Fruit fly (Drosophila melanogaster) whole organism, embryonic: ENCODE data around the gene fwd.

Experiments
- Ada2b ChIP-seq: fragments of 200-800 bp; sonication (Bioruptor generic); IDR thresholded peaks from 2 replicates; pipeline ENCODE4 v1.3.6; 2022; ENCODE audit warnings: missing biosample characterization, missing genetic modification characterization
- B-H1 ChIP-seq: fragments of 200-800 bp; sonication (Bioruptor generic); IDR thresholded peaks from 3 replicates; pipeline ENCODE4 v1.3.6; 2022; ENCODE audit warnings: missing biosample characterization, missing genetic modification characterization
- Bgb ChIP-seq: fragments of 200-800 bp; sonication (Bioruptor generic); IDR thresholded peaks from 2 replicates; pipeline ENCODE4 v1.3.6; 2022; ENCODE audit warnings: missing biosample characterization, missing genetic modification characterization; ENCODE audit not compliant: partially characterized antibody
- Blimp-1 ChIP-seq: fragments of 200-800 bp; sonication (Bioruptor generic); optimal IDR thresholded peaks from 3 replicates; lab custom pipeline; 2018; ENCODE audit warnings: missing biosample characterization, missing genetic modification characterization, mild to moderate bottlenecking, moderate library complexity, missing genetic modification reagents
- CG10462 ChIP-seq: fragments of 200-800 bp; sonication (Bioruptor generic); optimal IDR thresholded peaks from 2 replicates; lab custom pipeline; 2016; ENCODE audit warnings: missing biosample characterization, missing genetic modification characterization
- CG10979 ChIP-seq: fragments of 200-800 bp; sonication (Bioruptor generic); optimal IDR thresholded peaks from 2 replicates; lab custom pipeline; 2018; ENCODE audit warnings: missing biosample characterization, mild to moderate bottlenecking, missing genetic modification characterization, moderate library complexity
- CG11085 ChIP-seq: fragments of 200-800 bp; sonication (Bioruptor generic); IDR thresholded peaks from 2 replicates; pipeline ENCODE4 v1.3.6; 2022; ENCODE audit warnings: missing biosample characterization, missing genetic modification characterization
- CG11247 ChIP-seq: fragments of 200-800 bp; sonication (Bioruptor generic); IDR thresholded peaks from 2 replicates; pipeline ENCODE4 v1.3.6; 2022; ENCODE audit warnings: missing biosample characterization, missing genetic modification characterization
- CG11398 ChIP-seq: fragments of 200-800 bp; sonication (Bioruptor generic); optimal IDR thresholded peaks from 2 replicates; lab custom pipeline; 2016; ENCODE audit warnings: missing biosample characterization, missing genetic modification characterization
- CG15696 ChIP-seq: fragments of 200-800 bp; sonication (Bioruptor generic); optimal IDR thresholded peaks from 2 replicates; lab custom pipeline; 2019; ENCODE audit warnings: missing biosample characterization, mild to moderate bottlenecking, missing genetic modification characterization, moderate library complexity
- CG16815 ChIP-seq: fragments of 200-800 bp; sonication (Bioruptor generic); optimal IDR thresholded peaks from 3 replicates; lab custom pipeline; 2017; ENCODE audit warnings: missing biosample characterization, mild to moderate bottlenecking, missing genetic modification characterization
- CG17385 ChIP-seq: fragments of 200-800 bp; sonication (Bioruptor generic); optimal IDR thresholded peaks from 3 replicates; lab custom pipeline; 2018; ENCODE audit warnings: missing biosample characterization, mild to moderate bottlenecking, missing genetic modification characterization
- CG18262 ChIP-seq: fragments of 200-800 bp; optimal IDR thresholded peaks from 3 replicates; lab custom pipeline; 2019; ENCODE audit warnings: missing biosample characterization, mild to moderate bottlenecking, missing genetic modification characterization, moderate library complexity
- CG1832 ChIP-seq: fragments of 200-800 bp; sonication (Bioruptor generic); optimal IDR thresholded peaks from 2 replicates; lab custom pipeline; 2017; ENCODE audit warnings: missing biosample characterization, mild to moderate bottlenecking, missing genetic modification characterization, inconsistent platforms
- CG2116 ChIP-seq: fragments of 200-800 bp; sonication (Bioruptor generic); optimal IDR thresholded peaks from 3 replicates; lab custom pipeline; 2018; ENCODE audit warnings: missing biosample characterization, mild to moderate bottlenecking, missing genetic modification characterization
- CG3163 ChIP-seq: fragments of 200-800 bp; sonication (Bioruptor generic); optimal IDR thresholded peaks from 3 replicates; lab custom pipeline; 2016; ENCODE audit warnings: missing biosample characterization, missing genetic modification characterization
- CG34422 ChIP-seq: fragments of 200-800 bp; sonication (Bioruptor generic); IDR thresholded peaks from 3 replicates; pipeline ENCODE4 v1.3.6; 2022; ENCODE audit warnings: missing biosample characterization, missing genetic modification characterization
- CG7357 ChIP-seq: fragments of 200-800 bp; sonication (Bioruptor generic); IDR thresholded peaks from 3 replicates; pipeline ENCODE4 v1.3.6; 2022; ENCODE audit warnings: missing biosample characterization, missing genetic modification characterization
- CG8765 ChIP-seq: fragments of 200-800 bp; sonication (Bioruptor generic); IDR thresholded peaks from 2 replicates; pipeline ENCODE4 v1.3.6; 2022; ENCODE audit warnings: missing biosample characterization, missing genetic modification characterization
- E2f1 ChIP-seq: fragments of 200-800 bp; sonication (Bioruptor generic); IDR thresholded peaks from 2 replicates; pipeline ENCODE4 v1.3.6; 2022; ENCODE audit warnings: missing biosample characterization, missing genetic modification characterization
- Gug ChIP-seq: fragments of 200-800 bp; sonication (Bioruptor generic); IDR thresholded peaks from 4 replicates; pipeline ENCODE4 v1.3.6; 2022; ENCODE audit warnings: missing biosample characterization, missing genetic modification characterization
- MESR4 ChIP-seq: fragments of 200-800 bp; sonication (Bioruptor generic); optimal IDR thresholded peaks from 2 replicates; lab custom pipeline; 2018; ENCODE audit warnings: missing biosample characterization, mild to moderate bottlenecking, missing genetic modification characterization, moderate library complexity
- Med ChIP-seq: fragments of 200-800 bp; sonication (Bioruptor generic); peaks from one replicate; lab custom pipeline; 2016; ENCODE audit warnings: missing biosample characterization, missing genetic modification characterization, mild to moderate bottlenecking, inconsistent platforms, moderate library complexity
- NFAT ChIP-seq: fragments of 200-800 bp; sonication (Bioruptor generic); IDR thresholded peaks from 2 replicates; pipeline ENCODE4 v1.3.6; 2022; ENCODE audit warnings: missing biosample characterization, missing genetic modification characterization
- Neu2 ChIP-seq: fragments of 200-800 bp; sonication (Bioruptor generic); optimal IDR thresholded peaks from 3 replicates; lab custom pipeline; 2016; ENCODE audit warnings: missing biosample characterization, missing genetic modification characterization, borderline replicate concordance
- Opbp ChIP-seq: fragments of 200-800 bp; sonication (Bioruptor generic); IDR thresholded peaks from 3 replicates; pipeline ENCODE4 v1.3.6; 2022; ENCODE audit warnings: missing biosample characterization, missing genetic modification characterization; ENCODE audit not compliant: partially characterized antibody
- amos ChIP-seq: fragments of 200-800 bp; sonication (Bioruptor generic); IDR thresholded peaks from 2 replicates; pipeline ENCODE4 v1.3.6; 2022; ENCODE audit warnings: missing biosample characterization, missing genetic modification characterization; ENCODE audit not compliant: partially characterized antibody
- ase ChIP-seq: fragments of 200-800 bp; sonication (Bioruptor generic); IDR thresholded peaks from 3 replicates; pipeline ENCODE4 v1.3.6; 2022; ENCODE audit warnings: missing biosample characterization, missing genetic modification characterization
- bab2 ChIP-seq: fragments of 200-800 bp; sonication (Bioruptor generic); optimal IDR thresholded peaks from 2 replicates; lab custom pipeline; 2016; ENCODE audit warnings: missing biosample characterization, missing genetic modification characterization
- bigmax ChIP-seq: fragments of 200-800 bp; sonication (Bioruptor generic); optimal IDR thresholded peaks from 2 replicates; lab custom pipeline; 2018; ENCODE audit warnings: missing biosample characterization, mild to moderate bottlenecking, missing genetic modification characterization
- cwo ChIP-seq: fragments of 200-800 bp; sonication (Bioruptor generic); optimal IDR thresholded peaks from 3 replicates; lab custom pipeline; 2017; ENCODE audit warnings: missing biosample characterization, missing genetic modification characterization, mild to moderate bottlenecking, moderate library complexity, missing genetic modification reagents
- ewg ChIP-seq: fragments of 200-800 bp; sonication (Bioruptor generic); optimal IDR thresholded peaks from 3 replicates; lab custom pipeline; 2017; ENCODE audit warnings: mild to moderate bottlenecking, missing biosample characterization, missing genetic modification reagents, missing genetic modification characterization
- fu2 ChIP-seq: fragments of 200-800 bp; sonication (Bioruptor generic); optimal IDR thresholded peaks from 2 replicates; lab custom pipeline; 2016; ENCODE audit warnings: missing biosample characterization, missing genetic modification characterization
- gcm2 ChIP-seq: fragments of 200-800 bp; sonication (Bioruptor generic); optimal IDR thresholded peaks from 2 replicates; lab custom pipeline; 2016; ENCODE audit warnings: missing biosample characterization, missing genetic modification characterization
- jing ChIP-seq: fragments of 200-800 bp; sonication (Bioruptor generic); optimal IDR thresholded peaks from 2 replicates; lab custom pipeline; 2018; ENCODE audit warnings: missing biosample characterization, mild to moderate bottlenecking, missing genetic modification characterization
- nau ChIP-seq: fragments of 200-800 bp; sonication (Bioruptor generic); optimal IDR thresholded peaks from 3 replicates; lab custom pipeline; 2017; ENCODE audit warnings: missing biosample characterization, mild to moderate bottlenecking, missing genetic modification characterization, missing genetic modification reagents
- pho ChIP-seq: fragments of 200-800 bp; sonication (Bioruptor generic); optimal IDR thresholded peaks from 2 replicates; lab custom pipeline; 2016; ENCODE audit warnings: missing biosample characterization, missing genetic modification characterization
- pum ChIP-seq: fragments of 200-800 bp; sonication (Bioruptor generic); optimal IDR thresholded peaks from 2 replicates; lab custom pipeline; 2016; ENCODE audit warnings: missing biosample characterization, missing genetic modification characterization
- run ChIP-seq: fragments of 200-800 bp; sonication (Bioruptor generic); optimal IDR thresholded peaks from 3 replicates; lab custom pipeline; 2018; ENCODE audit warnings: missing biosample characterization, mild to moderate bottlenecking, missing genetic modification characterization
- sima ChIP-seq: fragments of 200-800 bp; sonication (Bioruptor generic); optimal IDR thresholded peaks from 2 replicates; lab custom pipeline; 2016; ENCODE audit warnings: missing biosample characterization, missing genetic modification characterization
- sisA ChIP-seq: fragments of 200-800 bp; sonication (Bioruptor generic); IDR thresholded peaks from 2 replicates; pipeline ENCODE4 v1.3.6; 2022; ENCODE audit warnings: missing biosample characterization, missing genetic modification characterization
- sr ChIP-seq: fragments of 200-800 bp; sonication (Bioruptor generic); IDR thresholded peaks from 3 replicates; pipeline ENCODE4 v1.3.6; 2022; ENCODE audit warnings: missing biosample characterization, missing genetic modification characterization
- ssp ChIP-seq: fragments of 200-800 bp; sonication (Bioruptor generic); IDR thresholded peaks from 2 replicates; pipeline ENCODE4 v1.3.6; 2022; ENCODE audit warnings: missing biosample characterization, missing genetic modification characterization
- stwl ChIP-seq: fragments of 200-800 bp; sonication (Bioruptor generic); optimal IDR thresholded peaks from 3 replicates; lab custom pipeline; 2018; ENCODE audit warnings: missing biosample characterization, mild to moderate bottlenecking, missing genetic modification characterization, moderate library complexity
- sug ChIP-seq: fragments of 200-800 bp; optimal IDR thresholded peaks from 2 replicates; lab custom pipeline; 2019; ENCODE audit warnings: missing biosample characterization, mild to moderate bottlenecking, missing genetic modification characterization, moderate library complexity
- ttk ChIP-seq: fragments of 200-800 bp; sonication (Bioruptor generic); IDR thresholded peaks from 2 replicates; pipeline ENCODE4 v2.1.2; 2022; ENCODE audit warnings: missing biosample characterization, missing genetic modification characterization
- twi ChIP-seq: fragments of 200-800 bp; optimal IDR thresholded peaks from 2 replicates; lab custom pipeline; 2019; ENCODE audit warnings: missing biosample characterization, mild to moderate bottlenecking, missing genetic modification characterization, moderate library complexity
- unpg ChIP-seq: fragments of 200-800 bp; sonication (Bioruptor generic); optimal IDR thresholded peaks from 3 replicates; lab custom pipeline; 2018; ENCODE audit warnings: missing biosample characterization, mild to moderate bottlenecking, missing genetic modification characterization, moderate library complexity
- yki ChIP-seq: fragments of >200 bp; optimal IDR thresholded peaks from 3 replicates; lab custom pipeline; 2018

The fwd gene

dm6 chr3L:263500-264377 lies 55.9 kb downstream of the fwd start (continued):
- TF ChIP-seq CG2116 (peak; percentile 37), run (tag; lab: Kevin White, UChicago) (no peak), CG8765 (no peak), pum (no peak), Opbp (GFP tag; lab: Robert Waterston, UW) (peak; percentile 19; the same call in 1 of the 3 replicates), E2f1 (GFP tag; lab: Robert Waterston, UW) (no peak), sr (GFP tag; lab: Robert Waterston, UW) (peak; percentile 41; the same call in 1 of the 3 replicates), CG7357 (GFP tag; lab: Robert Waterston, UW) (no peak), NFAT (GFP tag; lab: Robert Waterston, UW) (no peak; the same call in 1 of the 2 replicates), sug (tag; lab: Kevin White, UChicago) (no peak), ttk (GFP tag; lab: Robert Waterston, UW) (no peak; the same call in 1 of the 2 replicates), pho (GFP tag; lab: Kevin White, UChicago) (no peak), CG10979 (tag; lab: Kevin White, UChicago) (no peak), CG15696 (tag; lab: Kevin White, UChicago) (no peak), jing (GFP tag; lab: Kevin White, UChicago) (no peak), bigmax (GFP tag; lab: Kevin White, UChicago) (peak; percentile 93), ssp (no peak), Bgb (GFP tag; lab: Robert Waterston, UW) (no peak), ewg (GFP tag; lab: Kevin White, UChicago) (peak; percentile 20), nau (GFP tag; lab: Kevin White, UChicago) (no peak), sisA (GFP tag; lab: Robert Waterston, UW) (no peak), fu2 (GFP tag; lab: Kevin White, UChicago) (no peak), CG18262 (no peak), cwo (GFP tag; lab: Kevin White, UChicago) (no peak), CG11247 (GFP tag; lab: Robert Waterston, UW) (no peak), ase (GFP tag; lab: Robert Waterston, UW) (no peak), sima (GFP tag; lab: Kevin White, UChicago) (no peak), CG34422 (GFP tag; lab: Robert Waterston, UW) (peak; percentile 63; the same call in 2 of the 3 replicates), MESR4 (peak; percentile 70), twi (no peak), Ada2b (GFP tag; lab: Robert Waterston, UW) (0 out of 2 replicates have a peak, but pooled peaks have one; percentile 6), Blimp-1 (peak; percentile 45), CG10462 (GFP tag; lab: Kevin White, UChicago) (no peak), stwl (tag; lab: Kevin White, UChicago) (no peak), CG16815 (GFP tag; lab: Kevin White, UChicago) (no peak), Gug (GFP tag; lab: Robert Waterston, UW) (no peak), CG17385 (GFP tag; lab: Kevin White, UChicago) (no peak), CG3163 (no peak), yki (lab: Kevin White, UChicago) (no peak), CG11398 (GFP tag; lab: Kevin White, UChicago) (peak; percentile 19), CG11085 (GFP tag; lab: Robert Waterston, UW) (no peak), unpg (no peak), CG1832 (peak; percentile 83), Neu2 (GFP tag; lab: Kevin White, UChicago) (no peak), gcm2 (GFP tag; lab: Kevin White, UChicago) (no peak), amos (GFP tag; lab: Robert Waterston, UW) (peak; percentile 5; the same call in 1 of the 2 replicates), Med (GFP tag; lab: Kevin White, UChicago) (peak; percentile 61), bab2 (no peak), B-H1 (GFP tag; lab: Robert Waterston, UW) (no peak)
